Worm (Caenorhabditis elegans) whole organism, L1 larva: ENCODE data around the gene dhs-31.

Experiments used
- C04F5.9 ChIP-seq: sonication (generic microtip); optimal IDR thresholded peaks from 2 replicates; lab custom pipeline; 2016; ENCODE audit warnings: missing genetic modification characterization, missing compliant biosample characterization
- C16A3.4 ChIP-seq: fragments of 150-350 bp; optimal IDR thresholded peaks from 2 replicates; lab custom pipeline; 2014; ENCODE audit warnings: missing biosample characterization, missing genetic modification characterization
- C34B4.2 ChIP-seq: sonication (generic microtip); optimal IDR thresholded peaks from 2 replicates; lab custom pipeline; 2017; ENCODE audit warnings: mild to moderate bottlenecking, missing genetic modification characterization, missing compliant biosample characterization
- F16B12.6 ChIP-seq: fragments of 150-350 bp; optimal IDR thresholded peaks from 2 replicates; lab custom pipeline; 2014; ENCODE audit warnings: missing biosample characterization, missing genetic modification characterization
- aha-1 ChIP-seq: fragments of 150-350 bp; optimal IDR thresholded peaks from 2 replicates; lab custom pipeline; 2014; ENCODE audit warnings: missing biosample characterization, missing genetic modification characterization
- blmp-1 ChIP-seq: fragments of 150-350 bp; optimal IDR thresholded peaks from 2 replicates; lab custom pipeline; 2014; ENCODE audit warnings: missing biosample characterization, missing genetic modification characterization
- ceh-8 ChIP-seq: fragments of 200-800 bp; sonication (Bioruptor generic); optimal IDR thresholded peaks from 2 replicates; lab custom pipeline; 2018; ENCODE audit warnings: mild to moderate bottlenecking, missing genetic modification characterization, moderate library complexity, missing compliant biosample characterization
- ces-1 ChIP-seq: fragments of 150-350 bp; optimal IDR thresholded peaks from 2 replicates; lab custom pipeline; 2014; ENCODE audit warnings: missing biosample characterization, missing genetic modification reagents, missing genetic modification characterization
- dpl-1 ChIP-seq, 3 experiments: fragments of 150-350 bp in 2 of 3; sonication (generic microtip) in 1 of 3; optimal IDR thresholded peaks; 2 replicates each; lab custom pipeline; 2014 to 2017; ENCODE audit warnings: missing biosample characterization in 3 of 3, missing genetic modification characterization in 3 of 3, missing genetic modification reagents in 3 of 3
- dsc-1 ChIP-seq: sonication (generic microtip); optimal IDR thresholded peaks from 2 replicates; lab custom pipeline; 2016; ENCODE audit warnings: mild to moderate bottlenecking, missing genetic modification characterization, missing compliant biosample characterization
- efl-1 ChIP-seq, 4 experiments: fragments of 150-350 bp; optimal IDR thresholded peaks in 3 of 4; peaks in 1 of 4; 1 replicate in 1 of 4; 2 replicates in 3 of 4; lab custom pipeline; 2014; ENCODE audit warnings: missing biosample characterization in 2 of 4, missing genetic modification characterization in 2 of 4, missing genetic modification reagents in 2 of 4
- efl-3 ChIP-seq: fragments of 200-800 bp; sonication (Bioruptor generic); optimal IDR thresholded peaks from 2 replicates; lab custom pipeline; 2018; ENCODE audit warnings: mild to moderate bottlenecking, missing genetic modification characterization, missing compliant biosample characterization
- egl-27 ChIP-seq, 2 experiments: fragments of 150-350 bp in 1 of 2; sonication (generic microtip); optimal IDR thresholded peaks; 3 replicates each; lab custom pipeline; 2017 to 2018; ENCODE audit warnings: missing biosample characterization in 2 of 2, missing genetic modification characterization in 2 of 2, missing genetic modification reagents in 2 of 2
- elt-2 ChIP-seq: sonication (generic microtip); optimal IDR thresholded peaks from 2 replicates; lab custom pipeline; 2016; ENCODE audit warnings: missing genetic modification characterization, mild to moderate bottlenecking, inconsistent platforms, missing compliant biosample characterization, missing genetic modification reagents
- fkh-4 ChIP-seq: sonication (generic microtip); optimal IDR thresholded peaks from 2 replicates; lab custom pipeline; 2016; ENCODE audit warnings: missing compliant biosample characterization, missing genetic modification characterization, borderline replicate concordance
- grh-1 ChIP-seq: fragments of 200-800 bp; sonication (Bioruptor generic); IDR thresholded peaks from 2 replicates; pipeline ENCODE4 v1.3.6; 2022; ENCODE audit warnings: missing genetic modification reagents, missing genetic modification characterization, missing compliant biosample characterization
- hlh-4 ChIP-seq: sonication (generic microtip); optimal IDR thresholded peaks from 2 replicates; lab custom pipeline; 2016; ENCODE audit warnings: mild to moderate bottlenecking, missing genetic modification characterization, missing compliant biosample characterization
- hpl-2 ChIP-seq: fragments of 150-350 bp; optimal IDR thresholded peaks from 2 replicates; lab custom pipeline; 2014; ENCODE audit warnings: missing biosample characterization, missing genetic modification reagents, missing genetic modification characterization
- irx-1 ChIP-seq: sonication (generic microtip); optimal IDR thresholded peaks from 2 replicates; lab custom pipeline; 2016; ENCODE audit warnings: missing genetic modification characterization, missing compliant biosample characterization
- lin-14 ChIP-seq: fragments of 200-800 bp; sonication (Bioruptor generic); optimal IDR thresholded peaks from 2 replicates; lab custom pipeline; 2018; ENCODE audit warnings: mild to moderate bottlenecking, missing genetic modification characterization, moderate library complexity, missing compliant biosample characterization
- lin-15B ChIP-seq: fragments of 150-350 bp; sonication (generic microtip); optimal IDR thresholded peaks from 3 replicates; lab custom pipeline; 2014; ENCODE audit warnings: missing biosample characterization, missing genetic modification characterization
- lin-35 ChIP-seq, 2 experiments: fragments of 150-350 bp; optimal IDR thresholded peaks; 2 replicates each; lab custom pipeline; 2014; ENCODE audit warnings: missing biosample characterization in 2 of 2, missing genetic modification characterization in 2 of 2, missing genetic modification reagents in 2 of 2
- lir-3 ChIP-seq: sonication (generic microtip); optimal IDR thresholded peaks from 2 replicates; lab custom pipeline; 2016; ENCODE audit warnings: mild to moderate bottlenecking, missing genetic modification characterization, moderate library complexity, missing compliant biosample characterization; ENCODE audit not compliant: poor library complexity
- lsy-2 ChIP-seq, 2 experiments: fragments of 150-350 bp; optimal IDR thresholded peaks; 2 replicates each; lab custom pipeline; 2014; ENCODE audit warnings: missing biosample characterization in 2 of 2, missing genetic modification characterization in 2 of 2
- mdl-1 ChIP-seq, 2 experiments: fragments of 150-350 bp; optimal IDR thresholded peaks; 2 replicates each; lab custom pipeline; 2014 to 2017; ENCODE audit warnings: missing biosample characterization in 2 of 2, missing genetic modification characterization in 2 of 2, inconsistent platforms in 1 of 2
- nhr-12 ChIP-seq: sonication (generic microtip); optimal IDR thresholded peaks from 2 replicates; lab custom pipeline; 2017; ENCODE audit warnings: missing biosample characterization, missing genetic modification characterization
- nhr-237 ChIP-seq: fragments of 150-350 bp; optimal IDR thresholded peaks from 2 replicates; lab custom pipeline; 2014; ENCODE audit warnings: missing biosample characterization, missing genetic modification characterization
- nhr-28 ChIP-seq: fragments of 150-350 bp; optimal IDR thresholded peaks from 2 replicates; lab custom pipeline; 2014; ENCODE audit warnings: missing biosample characterization, missing genetic modification characterization
- nhr-71 ChIP-seq: sonication (generic microtip); optimal IDR thresholded peaks from 2 replicates; lab custom pipeline; 2016; ENCODE audit warnings: mild to moderate bottlenecking, missing genetic modification characterization, moderate library complexity, missing compliant biosample characterization
- nhr-77 ChIP-seq: fragments of 150-350 bp; optimal IDR thresholded peaks from 2 replicates; lab custom pipeline; 2014; ENCODE audit warnings: missing biosample characterization, missing genetic modification characterization
- nhr-85 ChIP-seq: sonication (generic microtip); peaks from one replicate; lab custom pipeline; 2016; ENCODE audit warnings: missing genetic modification characterization, inconsistent platforms, missing compliant biosample characterization
- pag-3 ChIP-seq: sonication (generic microtip); optimal IDR thresholded peaks from 2 replicates; lab custom pipeline; 2017; ENCODE audit warnings: missing genetic modification characterization, mild to moderate bottlenecking, missing compliant biosample characterization, antibody characterized with exemption, borderline replicate concordance; ENCODE audit not compliant: insufficient read depth
- pax-3 ChIP-seq: fragments of 200-800 bp; sonication (Bioruptor generic); optimal IDR thresholded peaks from 2 replicates; lab custom pipeline; 2018; ENCODE audit warnings: mild to moderate bottlenecking, missing genetic modification characterization, moderate library complexity, missing compliant biosample characterization
- pqm-1 ChIP-seq: sonication (generic microtip); optimal IDR thresholded peaks from 3 replicates; lab custom pipeline; 2017; ENCODE audit warnings: missing biosample characterization, missing genetic modification characterization
- skn-1 ChIP-seq: fragments of 150-350 bp; optimal IDR thresholded peaks from 2 replicates; lab custom pipeline; 2014; ENCODE audit warnings: missing biosample characterization, missing genetic modification characterization
- snu-23 ChIP-seq: sonication (generic microtip); optimal IDR thresholded peaks from 2 replicates; lab custom pipeline; 2016; ENCODE audit warnings: missing genetic modification characterization, missing compliant biosample characterization
- sox-4 ChIP-seq: sonication (generic microtip); optimal IDR thresholded peaks from 2 replicates; lab custom pipeline; 2016; ENCODE audit warnings: missing genetic modification characterization, missing compliant biosample characterization
- sptf-1 ChIP-seq: fragments of 150-350 bp; optimal IDR thresholded peaks from 2 replicates; lab custom pipeline; 2014; ENCODE audit warnings: missing biosample characterization, missing genetic modification characterization
- unc-130 ChIP-seq: fragments of 150-350 bp; optimal IDR thresholded peaks from 2 replicates; lab custom pipeline; 2017; ENCODE audit warnings: missing biosample characterization, missing genetic modification characterization, inconsistent platforms
- unc-30 ChIP-seq: sonication (generic microtip); optimal IDR thresholded peaks from 2 replicates; lab custom pipeline; 2017; ENCODE audit warnings: missing biosample characterization, missing genetic modification characterization
- unc-62 ChIP-seq: fragments of 150-350 bp; optimal IDR thresholded peaks from 2 replicates; lab custom pipeline; 2014; ENCODE audit warnings: missing biosample characterization, missing genetic modification reagents, missing genetic modification characterization
- zip-4 ChIP-seq: fragments of 200-800 bp; sonication (Bioruptor generic); optimal IDR thresholded peaks from 2 replicates; lab custom pipeline; 2018; ENCODE audit warnings: mild to moderate bottlenecking, missing genetic modification characterization, moderate library complexity, missing compliant biosample characterization

The dhs-31 gene

ce11 chrIV:10021283-10021682, 19.4 kb downstream of the dhs-31 start, which contains the start of gene F44D12.19:
F44D12.19 (plus strand) TSS chrIV:10021583.
- TF ChIP-seq C16A3.4 (tag; lab: Kevin White, UChicago), result no peak
- no peak for TF ChIP-seq efl-3 (GFP tag; lab: Kevin White, UChicago)
- no peak for TF ChIP-seq nhr-12
- TF ChIP-seq sptf-1 (tag; lab: Kevin White, UChicago), result no peak
- TF ChIP-seq lsy-2 (tag; optimal IDR thresholded peaks at IDR 0.05; lab: Kevin White, UChicago), result no peak
- TF ChIP-seq aha-1 (tag; lab: Kevin White, UChicago), result no peak
- no peak for TF ChIP-seq blmp-1 (tag; lab: Kevin White, UChicago)
- no peak for TF ChIP-seq nhr-77
- TF ChIP-seq hpl-2 (GFP tag; lab: Kevin White, UChicago), result no peak
- TF ChIP-seq unc-130 (tag; lab: Kevin White, UChicago), result no peak
- TF ChIP-seq ceh-8 (GFP tag; lab: Kevin White, UChicago), result no peak
- no peak for TF ChIP-seq zip-4 (GFP tag; lab: Kevin White, UChicago)
- no peak for TF ChIP-seq snu-23

- TF ChIP-seq blmp-1 (tag; lab: Kevin White, UChicago) (no peak), ces-1 (GFP tag; lab: Kevin White, UChicago) (no peak), unc-62 (no peak)
Measured at ce11 chrIV:10017633-10018032, 23.1 kb downstream of the dhs-31 start, which contains the start of gene F44D12.2. F44D12.2 (minus strand) TSS chrIV:10017733.

ce11 chrIV:10016977-10017376, 23.7 kb downstream of the dhs-31 start, which contains the start of gene ent-7:
ent-7 (plus strand) TSS chrIV:10017277.
- TF ChIP-seq irx-1 (tag; lab: Kevin White, UChicago), result no peak
- no peak for TF ChIP-seq elt-2 (tag; lab: Kevin White, UChicago)
- no peak for TF ChIP-seq efl-1 (optimal IDR thresholded peaks at IDR 0.05; lab: Kevin White, UChicago)
- TF ChIP-seq efl-1 (GFP tag; optimal IDR thresholded peaks at IDR 0.05 in 1 of 2; lab: Kevin White, UChicago), result peak in 1 of 2 experiments; percentile 4
- no peak for TF ChIP-seq pag-3 (tag; lab: Kevin White, UChicago)

ce11 chrIV:10009536-10009935, 31.2 kb downstream of the dhs-31 start, which contains the start of gene magu-4:
magu-4 (plus strand) TSS chrIV:10009753.
- TF ChIP-seq lin-14 (GFP tag; lab: Kevin White, UChicago), result peak; percentile 39
- peak; percentile 90 for TF ChIP-seq blmp-1 (tag; lab: Kevin White, UChicago)
- no peak for TF ChIP-seq hpl-2 (GFP tag; lab: Kevin White, UChicago)

ce11 chrIV:10007758-10008157, 32.9 kb downstream of the dhs-31 start:
- TF ChIP-seq nhr-237 (tag; lab: Kevin White, UChicago) (no peak), pqm-1 (tag; lab: Kevin White, UChicago) (no peak), dsc-1 (tag; lab: Kevin White, UChicago) (no peak), sox-4 (tag; lab: Kevin White, UChicago) (no peak), lsy-2 (tag; optimal IDR thresholded peaks at IDR 0.05; lab: Kevin White, UChicago) (peak in 1 of 2 experiments; percentile 51), pax-3 (tag; lab: Kevin White, UChicago) (no peak), nhr-71 (tag; lab: Kevin White, UChicago) (peak; percentile 5), grh-1 (no peak), F16B12.6 (tag; lab: Kevin White, UChicago) (no peak), lin-35 (GFP tag; optimal IDR thresholded peaks at IDR 0.05; lab: Kevin White, UChicago) (peak in 1 of 2 experiments; percentile 10), dpl-1 (GFP tag; optimal IDR thresholded peaks at IDR 0.05; lab: Kevin White, UChicago) (no peak), elt-2 (tag; lab: Kevin White, UChicago) (no peak), skn-1 (peak; percentile 23), fkh-4 (tag; lab: Kevin White, UChicago) (no peak), C34B4.2 (tag; lab: Kevin White, UChicago) (no peak), nhr-28 (tag; lab: Kevin White, UChicago) (no peak), efl-1 (optimal IDR thresholded peaks at IDR 0.05; lab: Kevin White, UChicago) (peak in 1 of 2 experiments; percentile 4), efl-1 (GFP tag; optimal IDR thresholded peaks at IDR 0.05 in 1 of 2; lab: Kevin White, UChicago) (peak in 1 of 2 experiments; percentile 56), hlh-4 (tag; lab: Kevin White, UChicago) (no peak), nhr-12 (no peak), egl-27 (tag; optimal IDR thresholded peaks at IDR 0.05; lab: Kevin White, UChicago) (no peak), unc-30 (tag; lab: Kevin White, UChicago) (no peak), mdl-1 (tag; optimal IDR thresholded peaks at IDR 0.05; lab: Kevin White, UChicago) (peak in 1 of 2 experiments; percentile 34), snu-23 (peak; percentile 33), ces-1 (GFP tag; lab: Kevin White, UChicago) (no peak), lin-14 (GFP tag; lab: Kevin White, UChicago) (peak; percentile 78), C04F5.9 (tag; lab: Kevin White, UChicago) (no peak), lin-15B (tag; lab: Kevin White, UChicago) (no peak), nhr-85 (tag; lab: Kevin White, UChicago) (no peak), blmp-1 (tag; lab: Kevin White, UChicago) (peak; percentile 99), lir-3 (tag; lab: Kevin White, UChicago) (no peak)
